Worm (Caenorhabditis elegans): ENCODE measurements around the gene F15E6.6.

DNA sequence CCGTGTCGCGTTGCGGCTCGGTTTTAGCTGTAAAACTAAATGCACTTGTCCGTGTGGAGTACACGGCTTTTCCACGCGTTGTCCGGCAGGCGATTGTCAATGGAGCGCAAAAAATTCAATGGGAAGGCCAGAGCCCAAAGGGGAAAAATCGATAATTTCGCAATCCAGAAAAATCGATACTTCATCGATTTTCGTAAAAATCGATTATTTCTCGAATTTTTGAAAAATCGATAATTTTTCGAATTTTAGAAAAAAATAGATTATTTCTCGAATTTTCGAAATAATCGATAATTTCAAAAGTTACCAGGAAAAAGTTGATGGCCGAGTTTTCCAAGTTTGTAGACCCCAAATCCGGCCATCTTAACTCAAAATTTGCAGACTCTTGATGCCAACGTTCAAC, 35.6 kb upstream of the F15E6.6 start:
- TF ChIP-seq snpc-4 (GFP tag; optimal IDR thresholded peaks at IDR 0.05) (no peak), snpc-4 (tag; optimal IDR thresholded peaks at IDR 0.05) (no peak), B0336.3 (GFP tag; IDR thresholded peaks at IDR 0.05) (no peak)

Data from whole organism, young adult.